Fruit fly (Drosophila melanogaster) whole organism, embryonic: ENCODE measurements around the gene CG9449.
A peak's percentile ranks its signal among the peaks of the same experiment; 100 is the strongest.

ENCODE experiments used
- ATbp ChIP-seq: fragments of 200-800 bp; sonication (Bioruptor generic); optimal IDR thresholded peaks from 2 replicates; lab custom pipeline; 2017; ENCODE audit warnings: missing biosample characterization, mild to moderate bottlenecking, missing genetic modification characterization, missing genetic modification reagents
- Ada2b ChIP-seq: fragments of 200-800 bp; sonication (Bioruptor generic); IDR thresholded peaks from 2 replicates; pipeline ENCODE4 v1.3.6; 2022; ENCODE audit warnings: missing biosample characterization, missing genetic modification characterization
- Atf-2 ChIP-seq: fragments of 200-800 bp; sonication (Bioruptor generic); optimal IDR thresholded peaks from 2 replicates; lab custom pipeline; 2016; ENCODE audit warnings: missing biosample characterization, missing genetic modification characterization
- Bgb ChIP-seq: fragments of 200-800 bp; sonication (Bioruptor generic); IDR thresholded peaks from 2 replicates; pipeline ENCODE4 v1.3.6; 2022; ENCODE audit warnings: missing biosample characterization, missing genetic modification characterization; ENCODE audit not compliant: partially characterized antibody
- CG11456 ChIP-seq: fragments of 200-800 bp; sonication (Bioruptor generic); IDR thresholded peaks from 3 replicates; pipeline ENCODE4 v1.3.6; 2022; ENCODE audit warnings: missing biosample characterization, missing genetic modification characterization
- CG1233 ChIP-seq: fragments of 200-800 bp; sonication (Bioruptor generic); optimal IDR thresholded peaks from 4 replicates; lab custom pipeline; 2018; ENCODE audit warnings: missing biosample characterization, mild to moderate bottlenecking, missing genetic modification characterization
- CG12391 ChIP-seq: fragments of 200-800 bp; sonication (Bioruptor generic); optimal IDR thresholded peaks from 3 replicates; lab custom pipeline; 2018; ENCODE audit warnings: missing biosample characterization, mild to moderate bottlenecking, missing genetic modification characterization, moderate library complexity
- CG12659 ChIP-seq: fragments of 200-800 bp; sonication (Bioruptor generic); optimal IDR thresholded peaks from 3 replicates; lab custom pipeline; 2017; ENCODE audit warnings: mild to moderate bottlenecking, missing biosample characterization, missing genetic modification reagents, missing genetic modification characterization
- CG13123 ChIP-seq: fragments of 200-800 bp; sonication (Bioruptor generic); optimal IDR thresholded peaks from 2 replicates; lab custom pipeline; 2016; ENCODE audit warnings: missing biosample characterization, missing genetic modification characterization
- CG13296 ChIP-seq: fragments of 200-800 bp; sonication (Bioruptor generic); optimal IDR thresholded peaks from 3 replicates; lab custom pipeline; 2018; ENCODE audit warnings: missing biosample characterization, mild to moderate bottlenecking, missing genetic modification characterization
- CG13894 ChIP-seq: fragments of 200-800 bp; sonication (Bioruptor generic); optimal IDR thresholded peaks from 3 replicates; lab custom pipeline; 2018; ENCODE audit warnings: missing biosample characterization, mild to moderate bottlenecking, missing genetic modification characterization, moderate library complexity
- CG1647 ChIP-seq: fragments of 200-800 bp; sonication (Bioruptor generic); optimal IDR thresholded peaks from 3 replicates; lab custom pipeline; 2016; ENCODE audit warnings: missing biosample characterization, missing genetic modification characterization
- CG16815 ChIP-seq: fragments of 200-800 bp; sonication (Bioruptor generic); optimal IDR thresholded peaks from 3 replicates; lab custom pipeline; 2017; ENCODE audit warnings: missing biosample characterization, mild to moderate bottlenecking, missing genetic modification characterization
- CG18476 ChIP-seq: fragments of 200-800 bp; sonication (Bioruptor generic); optimal IDR thresholded peaks from 2 replicates; lab custom pipeline; 2016; ENCODE audit warnings: missing biosample characterization, mild to moderate bottlenecking, missing genetic modification characterization
- CG2120 ChIP-seq: fragments of 200-800 bp; sonication (Bioruptor generic); optimal IDR thresholded peaks from 3 replicates; lab custom pipeline; 2016; ENCODE audit warnings: missing biosample characterization, missing genetic modification characterization
- CG2712 ChIP-seq: fragments of 200-800 bp; optimal IDR thresholded peaks from 3 replicates; lab custom pipeline; 2019; ENCODE audit warnings: missing biosample characterization, mild to moderate bottlenecking, missing genetic modification characterization, moderate library complexity
- CG31224 ChIP-seq: fragments of 200-800 bp; sonication (Bioruptor generic); IDR thresholded peaks from 2 replicates; pipeline ENCODE4 v1.3.6; 2022; ENCODE audit warnings: missing biosample characterization, missing genetic modification characterization
- CG32772 ChIP-seq: fragments of 200-800 bp; sonication (Bioruptor generic); IDR thresholded peaks from 2 replicates; pipeline ENCODE4 v1.3.6; 2022; ENCODE audit warnings: missing biosample characterization, missing genetic modification characterization
- CG4360 ChIP-seq: fragments of 200-800 bp; sonication (Bioruptor generic); IDR thresholded peaks from 2 replicates; pipeline ENCODE4 v1.3.6; 2022; ENCODE audit warnings: missing biosample characterization, missing genetic modification characterization
- CG7271 ChIP-seq: fragments of 200-800 bp; sonication (Bioruptor generic); optimal IDR thresholded peaks from 2 replicates; lab custom pipeline; 2018; ENCODE audit warnings: missing biosample characterization, mild to moderate bottlenecking, missing genetic modification characterization, moderate library complexity
- CG7786 ChIP-seq: fragments of 200-800 bp; sonication (Bioruptor generic); optimal IDR thresholded peaks from 2 replicates; lab custom pipeline; 2016; ENCODE audit warnings: missing biosample characterization, missing genetic modification characterization
- CG7839 ChIP-seq: fragments of 200-800 bp; sonication (Bioruptor generic); optimal IDR thresholded peaks from 3 replicates; lab custom pipeline; 2018; ENCODE audit warnings: missing biosample characterization, mild to moderate bottlenecking, missing genetic modification characterization, moderate library complexity
- CG9437 ChIP-seq: fragments of 200-800 bp; sonication (Bioruptor generic); optimal IDR thresholded peaks from 2 replicates; lab custom pipeline; 2018; ENCODE audit warnings: missing biosample characterization, mild to moderate bottlenecking, missing genetic modification characterization
- CG9876 ChIP-seq: fragments of 200-800 bp; sonication (Bioruptor generic); optimal IDR thresholded peaks from 2 replicates; lab custom pipeline; 2016; ENCODE audit warnings: missing biosample characterization, missing genetic modification characterization
- Chrac-16 ChIP-seq: fragments of 200-800 bp; sonication (Bioruptor generic); optimal IDR thresholded peaks from 3 replicates; lab custom pipeline; 2016; ENCODE audit warnings: missing biosample characterization, missing genetic modification characterization
- Dip2 ChIP-seq: fragments of 200-800 bp; sonication (Bioruptor generic); IDR thresholded peaks from 2 replicates; pipeline ENCODE4 v1.3.6; 2022; ENCODE audit warnings: missing biosample characterization, missing genetic modification characterization
- Doc3 ChIP-seq: fragments of 200-800 bp; sonication (Bioruptor generic); IDR thresholded peaks from 3 replicates; pipeline ENCODE4 v1.3.6; 2022; ENCODE audit warnings: missing biosample characterization, missing genetic modification characterization; ENCODE audit not compliant: partially characterized antibody
- Elba2 ChIP-seq: fragments of 200-800 bp; sonication (Bioruptor generic); optimal IDR thresholded peaks from 3 replicates; lab custom pipeline; 2016; ENCODE audit warnings: missing biosample characterization, missing genetic modification characterization
- Fer2 ChIP-seq: fragments of 200-800 bp; sonication (Bioruptor generic); optimal IDR thresholded peaks from 2 replicates; lab custom pipeline; 2018; ENCODE audit warnings: missing biosample characterization, mild to moderate bottlenecking, missing genetic modification characterization, moderate library complexity
- H15 ChIP-seq: fragments of 200-800 bp; sonication (Bioruptor generic); IDR thresholded peaks from 3 replicates; pipeline ENCODE4 v1.3.6; 2022; ENCODE audit warnings: missing biosample characterization, missing genetic modification characterization
- Hey ChIP-seq: fragments of 200-800 bp; sonication (Bioruptor generic); optimal IDR thresholded peaks from 3 replicates; lab custom pipeline; 2018; ENCODE audit warnings: missing biosample characterization, mild to moderate bottlenecking, missing genetic modification characterization
- Hr51 ChIP-seq, 2 experiments: fragments of 200-800 bp; sonication (Bioruptor generic); optimal IDR thresholded peaks; 2 replicates in 1 of 2; 3 replicates in 1 of 2; lab custom pipeline; 2016 to 2018; ENCODE audit warnings: missing biosample characterization in 2 of 2, missing genetic modification characterization in 2 of 2, mild to moderate bottlenecking in 1 of 2, moderate library complexity in 1 of 2
- Oli ChIP-seq: fragments of 200-800 bp; sonication (Bioruptor generic); optimal IDR thresholded peaks from 2 replicates; lab custom pipeline; 2018; ENCODE audit warnings: missing biosample characterization, mild to moderate bottlenecking, missing genetic modification characterization, moderate library complexity
- Optix ChIP-seq: fragments of 200-800 bp; sonication (Bioruptor generic); IDR thresholded peaks from 3 replicates; pipeline ENCODE4 v1.3.6; 2022; ENCODE audit warnings: missing biosample characterization, missing genetic modification characterization
- Ptx1 ChIP-seq: fragments of 200-800 bp; sonication (Bioruptor generic); IDR thresholded peaks from 2 replicates; pipeline ENCODE4 v1.3.6; 2022; ENCODE audit warnings: missing biosample characterization, missing genetic modification characterization
- Sin3A ChIP-seq: fragments of >200 bp; optimal IDR thresholded peaks from 2 replicates; lab custom pipeline; 2018
- Sox102F ChIP-seq: fragments of 200-800 bp; sonication (Bioruptor generic); optimal IDR thresholded peaks from 2 replicates; lab custom pipeline; 2018; ENCODE audit warnings: missing biosample characterization, mild to moderate bottlenecking, missing genetic modification characterization, moderate library complexity
- Tbp ChIP-seq: fragments of >200 bp; optimal IDR thresholded peaks from 2 replicates; lab custom pipeline; 2018; ENCODE audit warnings: missing biosample characterization, missing genetic modification characterization
- bbx ChIP-seq: fragments of 200-800 bp; sonication (Bioruptor generic); IDR thresholded peaks from 2 replicates; pipeline ENCODE4 v1.3.6; 2022; ENCODE audit warnings: missing biosample characterization, missing genetic modification characterization; ENCODE audit not compliant: partially characterized antibody
- crp ChIP-seq, 2 experiments: fragments of 200-800 bp; sonication (Bioruptor generic); optimal IDR thresholded peaks; 2 replicates in 1 of 2; 3 replicates in 1 of 2; lab custom pipeline; 2017; ENCODE audit warnings: missing biosample characterization in 2 of 2, missing genetic modification characterization in 2 of 2, mild to moderate bottlenecking in 1 of 2, moderate library complexity in 1 of 2
- da ChIP-seq: fragments of 200-800 bp; sonication (Bioruptor generic); optimal IDR thresholded peaks from 2 replicates; lab custom pipeline; 2016; ENCODE audit warnings: missing biosample characterization, missing genetic modification characterization
- grau ChIP-seq: fragments of 200-800 bp; optimal IDR thresholded peaks from 3 replicates; lab custom pipeline; 2019; ENCODE audit warnings: missing biosample characterization, mild to moderate bottlenecking, missing genetic modification characterization, moderate library complexity
- gro ChIP-seq: fragments of 200-800 bp; sonication (Bioruptor generic); optimal IDR thresholded peaks from 2 replicates; lab custom pipeline; 2016; ENCODE audit warnings: missing biosample characterization, missing genetic modification characterization
- gsb-n ChIP-seq: fragments of 200-800 bp; sonication (Bioruptor generic); optimal IDR thresholded peaks from 3 replicates; lab custom pipeline; 2018; ENCODE audit warnings: missing biosample characterization, mild to moderate bottlenecking, missing genetic modification characterization
- gt ChIP-seq: fragments of 200-800 bp; sonication (Bioruptor generic); IDR thresholded peaks from 2 replicates; pipeline ENCODE4 v1.3.6; 2022; ENCODE audit warnings: missing biosample characterization, missing genetic modification characterization
- her ChIP-seq: fragments of 200-800 bp; sonication (Bioruptor generic); optimal IDR thresholded peaks from 2 replicates; lab custom pipeline; 2016; ENCODE audit warnings: missing biosample characterization, missing genetic modification characterization
- nmo ChIP-seq: fragments of 200-800 bp; sonication (Bioruptor generic); optimal IDR thresholded peaks from 2 replicates; lab custom pipeline; 2018; ENCODE audit warnings: missing biosample characterization, mild to moderate bottlenecking, missing genetic modification characterization, moderate library complexity
- otp ChIP-seq: fragments of 200-800 bp; sonication (Bioruptor generic); IDR thresholded peaks from 3 replicates; pipeline ENCODE4, ENCODE4 v1.3.6; 2022; ENCODE audit warnings: missing biosample characterization, missing genetic modification characterization
- pum ChIP-seq: fragments of 200-800 bp; sonication (Bioruptor generic); optimal IDR thresholded peaks from 2 replicates; lab custom pipeline; 2016; ENCODE audit warnings: missing biosample characterization, missing genetic modification characterization
- shn ChIP-seq: fragments of 200-800 bp; sonication (Bioruptor generic); optimal IDR thresholded peaks from 3 replicates; lab custom pipeline; 2016; ENCODE audit warnings: missing biosample characterization, missing genetic modification characterization
- stwl ChIP-seq: fragments of 200-800 bp; sonication (Bioruptor generic); optimal IDR thresholded peaks from 3 replicates; lab custom pipeline; 2018; ENCODE audit warnings: missing biosample characterization, mild to moderate bottlenecking, missing genetic modification characterization, moderate library complexity
- zen ChIP-seq: fragments of 200-800 bp; sonication (Bioruptor generic); optimal IDR thresholded peaks from 3 replicates; lab custom pipeline; 2018; ENCODE audit warnings: missing biosample characterization, mild to moderate bottlenecking, missing genetic modification characterization, moderate library complexity

Gene CG9449

DNA sequence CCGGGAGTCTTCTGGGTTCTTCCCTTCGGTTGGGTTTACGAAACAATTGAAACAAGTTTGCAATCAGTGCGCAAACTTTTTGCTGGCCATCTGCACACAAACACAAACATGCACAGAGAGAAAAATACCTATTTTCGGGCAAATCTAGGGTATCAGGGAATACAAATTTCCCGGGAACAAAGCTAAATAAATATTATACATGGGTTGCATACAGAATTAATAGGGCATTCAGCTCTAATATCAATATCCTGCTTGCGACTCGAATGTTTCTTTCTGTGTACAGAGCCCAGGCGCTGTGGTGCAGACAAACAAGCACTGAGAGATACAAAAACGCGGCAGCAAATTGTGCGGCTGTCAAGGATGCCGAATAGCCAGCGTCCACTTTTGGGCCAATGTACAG is 53.4 kb downstream of the CG9449 start (continued):
- TF ChIP-seq CG2712: no peak
- no peak for TF ChIP-seq pum (GFP tag; lab: Kevin White, UChicago)
- no peak for TF ChIP-seq Fer2 (tag; lab: Kevin White, UChicago)
- no peak for TF ChIP-seq CG1233 (GFP tag; lab: Kevin White, UChicago)
- TF ChIP-seq CG13123 (GFP tag; lab: Kevin White, UChicago): no peak
- no peak; the same call in 2 of the 3 replicates for TF ChIP-seq Optix
- no peak for TF ChIP-seq Atf-2 (GFP tag; lab: Kevin White, UChicago)
- no peak for TF ChIP-seq CG7786 (GFP tag; lab: Kevin White, UChicago)
- no peak for TF ChIP-seq her (GFP tag; lab: Kevin White, UChicago)
- TF ChIP-seq CG7271 (tag; lab: Kevin White, UChicago): no peak
- no peak for TF ChIP-seq ATbp
- no peak for TF ChIP-seq Doc3 (GFP tag; lab: Robert Waterston, UW)
- TF ChIP-seq H15 (GFP tag; lab: Robert Waterston, UW): 0 out of 3 replicates have a peak, but pooled peaks have one; percentile 37
- TF ChIP-seq CG11456 (GFP tag; lab: Robert Waterston, UW): 0 out of 3 replicates have a peak, but pooled peaks have one; percentile 6
- TF ChIP-seq gsb-n (tag; lab: Kevin White, UChicago): no peak
- TF ChIP-seq Chrac-16 (GFP tag; lab: Kevin White, UChicago): no peak
- TF ChIP-seq CG18476 (GFP tag; lab: Kevin White, UChicago): no peak
- no peak for TF ChIP-seq CG13894 (tag; lab: Kevin White, UChicago)
- TF ChIP-seq CG2120 (GFP tag; lab: Kevin White, UChicago): peak; percentile 45
- no peak for TF ChIP-seq gro (GFP tag; lab: Kevin White, UChicago)
- TF ChIP-seq Ptx1 (GFP tag; lab: Robert Waterston, UW): peak; percentile 40; the same call in 1 of the 2 replicates
- TF ChIP-seq Sox102F (GFP tag; lab: Kevin White, UChicago): peak; percentile 28
- no peak for TF ChIP-seq stwl (tag; lab: Kevin White, UChicago)
- TF ChIP-seq Oli (tag; lab: Kevin White, UChicago): peak; percentile 29
- TF ChIP-seq CG1647 (GFP tag; lab: Kevin White, UChicago): no peak
- TF ChIP-seq CG4360: no peak
- peak; percentile 11 for TF ChIP-seq nmo (GFP tag; lab: Kevin White, UChicago)
- TF ChIP-seq otp: no peak
- TF ChIP-seq CG12659 (GFP tag; lab: Kevin White, UChicago): no peak
- TF ChIP-seq Elba2: no peak
- no peak for TF ChIP-seq shn (GFP tag; lab: Kevin White, UChicago)
- no peak for TF ChIP-seq Dip2 (GFP tag; lab: Robert Waterston, UW)
- no peak for TF ChIP-seq Hr51 (GFP tag; optimal IDR thresholded peaks at IDR 0.05; lab: Kevin White, UChicago)
- no peak for TF ChIP-seq CG13296 (GFP tag; lab: Kevin White, UChicago)
- no peak for TF ChIP-seq Tbp (GFP tag; lab: Kevin White, UChicago)
- TF ChIP-seq bbx (GFP tag; lab: Robert Waterston, UW): no peak
- TF ChIP-seq gt: no peak
- peak; percentile 42 for TF ChIP-seq CG7839
- TF ChIP-seq Bgb (GFP tag; lab: Robert Waterston, UW): no peak
- TF ChIP-seq CG9876 (GFP tag; lab: Kevin White, UChicago): no peak
- TF ChIP-seq grau (tag; lab: Kevin White, UChicago): peak; percentile 10
- TF ChIP-seq Ada2b (GFP tag; lab: Robert Waterston, UW): no peak
- no peak for TF ChIP-seq CG12391 (tag; lab: Kevin White, UChicago)
- no peak for TF ChIP-seq zen (tag; lab: Kevin White, UChicago)
- no peak for TF ChIP-seq CG16815 (GFP tag; lab: Kevin White, UChicago)
- no peak for TF ChIP-seq Sin3A (lab: Kevin White, UChicago)
- no peak for TF ChIP-seq CG32772 (GFP tag; lab: Robert Waterston, UW)
- TF ChIP-seq Hey (tag; lab: Kevin White, UChicago): no peak
- TF ChIP-seq da (GFP tag; lab: Kevin White, UChicago): no peak
- TF ChIP-seq crp (GFP tag; optimal IDR thresholded peaks at IDR 0.05; lab: Kevin White, UChicago): no peak
- TF ChIP-seq CG9437: no peak
- TF ChIP-seq CG31224 (GFP tag; lab: Robert Waterston, UW): no peak
